Fruit fly (Drosophila melanogaster) Kc167 (cell line): ENCODE measurements around the gene Sgs5bis.

Experiments used
- Sin3A ChIP-seq: fragments of >200 bp; optimal IDR thresholded peaks from 2 replicates; lab custom pipeline; 2018; ENCODE audit warnings: missing external identifiers
- insv ChIP-seq: fragments of >200 bp; optimal IDR thresholded peaks from 3 replicates; lab custom pipeline; 2018; ENCODE audit warnings: missing external identifiers
- ttk ChIP-seq: sonication (Bioruptor generic); optimal IDR thresholded peaks from 2 replicates; lab custom pipeline; 2017; ENCODE audit warnings: missing external identifiers

dm6 chr3R:17626827-17627226, 32.6 kb downstream of the Sgs5bis start, which contains the start of gene CG14325:
- no peak for TF ChIP-seq ttk (lab: Kevin White, UChicago)
- TF ChIP-seq insv (lab: Kevin White, UChicago): no peak
- no peak for TF ChIP-seq Sin3A (lab: Kevin White, UChicago)
